Worm (Caenorhabditis elegans): Measurements from ENCODE around the gene cyn-11.

DNA sequence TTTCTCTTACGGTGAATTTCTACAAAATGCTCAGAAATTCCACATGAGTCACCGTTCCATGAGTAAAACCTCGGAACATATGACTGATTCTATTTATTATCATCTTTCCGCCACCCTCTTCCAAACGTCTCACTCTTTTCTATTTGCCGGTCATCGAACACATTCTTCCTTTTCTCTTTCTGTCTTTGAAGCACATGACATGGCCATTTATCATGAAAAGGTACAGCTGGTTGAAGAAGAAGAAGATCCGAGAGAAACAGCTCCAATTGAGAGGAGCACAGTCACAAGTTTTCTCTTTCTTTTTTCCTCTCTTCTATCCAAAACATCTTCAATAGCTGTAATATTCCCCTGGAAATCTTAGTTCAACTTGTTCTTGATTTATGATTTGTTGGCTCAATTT is 9.1 kb downstream of the cyn-11 start, which contains the start of gene cup-16:
- no peak for TF ChIP-seq lsy-27 (tag; optimal IDR thresholded peaks at IDR 0.05; ENCODE audit: borderline replicate concordance, insufficient read depth)
- no peak for TF ChIP-seq snpc-4 (GFP tag; optimal IDR thresholded peaks at IDR 0.05)
- TF ChIP-seq snpc-4 (tag; optimal IDR thresholded peaks at IDR 0.05), result no peak
- TF ChIP-seq unc-62 (GFP tag; optimal IDR thresholded peaks at IDR 0.05), result no peak
- no peak for TF ChIP-seq egl-44 (GFP tag; IDR thresholded peaks at IDR 0.05)
- no peak for TF ChIP-seq nhr-80 (tag; optimal IDR thresholded peaks at IDR 0.05)
- TF ChIP-seq K12H6.12 (tag; optimal IDR thresholded peaks at IDR 0.05), result no peak
- no peak for TF ChIP-seq F49E8.2 (tag; optimal IDR thresholded peaks at IDR 0.05; ENCODE audit: insufficient read depth)
- no peak for TF ChIP-seq die-1 (tag; optimal IDR thresholded peaks at IDR 0.05)
- TF ChIP-seq him-1 (tag; optimal IDR thresholded peaks at IDR 0.05), result no peak
- no peak for TF ChIP-seq attf-6 (GFP tag; IDR thresholded peaks at IDR 0.05)
- TF ChIP-seq pha-4 (tag; optimal IDR thresholded peaks at IDR 0.05), result no peak
